Fruit fly (Drosophila melanogaster) whole organism, wandering third instar larva: Measurements from ENCODE around the gene tub.

Source experiments
- Abd-B ChIP-seq: fragments of >200 bp; optimal IDR thresholded peaks from 2 replicates; lab custom pipeline; 2017; ENCODE audit warnings: missing biosample characterization, missing genetic modification characterization
- CG32264 ChIP-seq: fragments of 200-800 bp; sonication (Bioruptor generic); optimal IDR thresholded peaks from 2 replicates; lab custom pipeline; 2016; ENCODE audit warnings: missing biosample characterization, missing genetic modification characterization
- CG9705 ChIP-seq: fragments of 200-800 bp; sonication (Bioruptor generic); optimal IDR thresholded peaks from 2 replicates; lab custom pipeline; 2018; ENCODE audit warnings: missing biosample characterization, mild to moderate bottlenecking, missing genetic modification characterization
- CrebA ChIP-seq: fragments of 200-800 bp; sonication (Bioruptor generic); optimal IDR thresholded peaks from 2 replicates; lab custom pipeline; 2016; ENCODE audit warnings: missing biosample characterization, mild to moderate bottlenecking, missing genetic modification characterization, borderline replicate concordance
- Dfd ChIP-seq: fragments of >200 bp; optimal IDR thresholded peaks from 2 replicates; lab custom pipeline; 2017; ENCODE audit warnings: missing biosample characterization, missing genetic modification characterization
- Dif ChIP-seq: fragments of 200-275, 200-300 bp; sonication (Bioruptor generic); optimal IDR thresholded peaks from 2 replicates; lab custom pipeline; 2018; ENCODE audit warnings: missing biosample characterization, missing genetic modification characterization; ENCODE audit not compliant: partially characterized antibody
- GATAd ChIP-seq: sonication (Bioruptor generic); optimal IDR thresholded peaks from 2 replicates; lab custom pipeline; 2016; ENCODE audit warnings: missing biosample characterization, missing genetic modification characterization
- HLH106 ChIP-seq: fragments of 200-800 bp; optimal IDR thresholded peaks from 3 replicates; lab custom pipeline; 2019; ENCODE audit warnings: missing biosample characterization, mild to moderate bottlenecking, missing genetic modification characterization, moderate library complexity
- Hnf4 ChIP-seq: fragments of 200-800 bp; sonication (Bioruptor generic); optimal IDR thresholded peaks from 2 replicates; lab custom pipeline; 2016; ENCODE audit warnings: missing biosample characterization, mild to moderate bottlenecking, missing genetic modification characterization
- Hr83 ChIP-seq: fragments of 200-300 bp; sonication (Bioruptor generic); optimal IDR thresholded peaks from 2 replicates; lab custom pipeline; 2016; ENCODE audit warnings: missing biosample characterization, mild to moderate bottlenecking, missing genetic modification characterization, moderate library complexity; ENCODE audit not compliant: poor library complexity, severe bottlenecking
- Jra ChIP-seq: sonication (Bioruptor generic); optimal IDR thresholded peaks from 2 replicates; lab custom pipeline; 2016; ENCODE audit warnings: missing biosample characterization, missing genetic modification characterization
- Mio ChIP-seq: sonication (Bioruptor generic); optimal IDR thresholded peaks from 2 replicates; lab custom pipeline; 2016; ENCODE audit warnings: missing biosample characterization, missing genetic modification characterization
- Myc ChIP-seq: fragments of >200 bp; optimal IDR thresholded peaks from 2 replicates; lab custom pipeline; 2017
- N ChIP-seq: fragments of >200 bp; optimal IDR thresholded peaks from 2 replicates; lab custom pipeline; 2018; ENCODE audit warnings: missing biosample characterization, missing external identifiers, missing genetic modification characterization
- OdsH ChIP-seq: fragments of 200-800 bp; sonication (Bioruptor generic); optimal IDR thresholded peaks from 2 replicates; lab custom pipeline; 2016; ENCODE audit warnings: missing biosample characterization, mild to moderate bottlenecking, missing genetic modification characterization
- Rel ChIP-seq, 2 experiments: fragments of 200-800 bp; sonication (Bioruptor generic) in 1 of 2; optimal IDR thresholded peaks; 2 replicates in 1 of 2; 3 replicates in 1 of 2; lab custom pipeline; 2016 to 2019; ENCODE audit warnings: mild to moderate bottlenecking in 2 of 2, missing biosample characterization in 2 of 2, missing genetic modification characterization in 2 of 2, moderate library complexity in 1 of 2
- Sp1 ChIP-seq: fragments of 200-800 bp; sonication (Bioruptor generic); optimal IDR thresholded peaks from 3 replicates; lab custom pipeline; 2019; ENCODE audit warnings: missing biosample characterization, mild to moderate bottlenecking, missing genetic modification characterization, moderate library complexity
- Vsx2 ChIP-seq: fragments of 200-300, 225-300 bp; sonication (Bioruptor generic); optimal IDR thresholded peaks from 2 replicates; lab custom pipeline; 2018; ENCODE audit warnings: missing biosample characterization, missing genetic modification characterization; ENCODE audit not compliant: partially characterized antibody
- br ChIP-seq: fragments of 200-800 bp; sonication (Bioruptor generic); optimal IDR thresholded peaks from 2 replicates; lab custom pipeline; 2016; ENCODE audit warnings: missing biosample characterization, missing genetic modification characterization
- brk ChIP-seq: fragments of 200-800 bp; sonication (Bioruptor generic); optimal IDR thresholded peaks from 2 replicates; lab custom pipeline; 2016; ENCODE audit warnings: missing biosample characterization, mild to moderate bottlenecking, missing genetic modification characterization
- dl ChIP-seq, 2 experiments: fragments of 175-275, 200-275 bp in 1 of 2; fragments of 200-275 bp in 1 of 2; sonication (Bioruptor generic); optimal IDR thresholded peaks; lab custom pipeline; 2018; ENCODE audit warnings: mild to moderate bottlenecking in 2 of 2, missing biosample characterization in 2 of 2, missing genetic modification characterization in 2 of 2, moderate library complexity in 2 of 2; ENCODE audit not compliant: partially characterized antibody in 2 of 2, insufficient read depth in 1 of 2
- dsf ChIP-seq: sonication (Bioruptor generic); optimal IDR thresholded peaks from 2 replicates; lab custom pipeline; 2016; ENCODE audit warnings: missing biosample characterization, missing genetic modification characterization, borderline replicate concordance
- ey ChIP-seq: fragments of 200-800 bp; sonication (Bioruptor generic); optimal IDR thresholded peaks from 2 replicates; lab custom pipeline; 2016; ENCODE audit warnings: missing biosample characterization, missing genetic modification characterization
- foxo ChIP-seq, 2 experiments: fragments of 200-800 bp; sonication (Bioruptor generic); optimal IDR thresholded peaks; 2 replicates in 1 of 2; 3 replicates in 1 of 2; lab custom pipeline; 2016 to 2017; ENCODE audit warnings: missing biosample characterization in 2 of 2, missing genetic modification characterization in 2 of 2
- fru ChIP-seq: fragments of 200-800 bp; sonication (Bioruptor generic); optimal IDR thresholded peaks from 3 replicates; lab custom pipeline; 2016; ENCODE audit warnings: missing biosample characterization, mild to moderate bottlenecking, missing genetic modification characterization
- h ChIP-seq: fragments of 200-800 bp; sonication (Bioruptor generic); optimal IDR thresholded peaks from 3 replicates; lab custom pipeline; 2016; ENCODE audit warnings: missing biosample characterization, mild to moderate bottlenecking, missing genetic modification characterization
- jim ChIP-seq: fragments of 175-275, 200-325 bp; sonication (Bioruptor generic); optimal IDR thresholded peaks from 2 replicates; lab custom pipeline; 2016; ENCODE audit warnings: missing biosample characterization, mild to moderate bottlenecking, missing genetic modification characterization
- lola ChIP-seq: fragments of >200 bp; optimal IDR thresholded peaks from 2 replicates; lab custom pipeline; 2017; ENCODE audit warnings: missing biosample characterization, missing genetic modification characterization
- pan ChIP-seq: fragments of >200 bp; optimal IDR thresholded peaks from 2 replicates; lab custom pipeline; 2017
- psq ChIP-seq: fragments of 200-800 bp; sonication (Bioruptor generic); optimal IDR thresholded peaks from 3 replicates; lab custom pipeline; 2017; ENCODE audit warnings: missing biosample characterization, mild to moderate bottlenecking, missing genetic modification characterization, moderate library complexity
- rgr ChIP-seq: fragments of 200-800 bp; sonication (Bioruptor generic); optimal IDR thresholded peaks from 3 replicates; lab custom pipeline; 2016; ENCODE audit warnings: missing biosample characterization, mild to moderate bottlenecking, missing genetic modification characterization
- sage ChIP-seq: fragments of 200-800 bp; sonication (Bioruptor generic); optimal IDR thresholded peaks from 2 replicates; lab custom pipeline; 2016; ENCODE audit warnings: missing biosample characterization, mild to moderate bottlenecking, missing genetic modification characterization
- sv ChIP-seq: fragments of 200-800 bp; sonication (Bioruptor generic); optimal IDR thresholded peaks from 3 replicates; lab custom pipeline; 2016; ENCODE audit warnings: missing biosample characterization, missing genetic modification characterization
- tai ChIP-seq: sonication (Bioruptor generic); optimal IDR thresholded peaks from 2 replicates; lab custom pipeline; 2016; ENCODE audit warnings: missing biosample characterization, missing genetic modification characterization
- usp ChIP-seq: fragments of >200 bp; optimal IDR thresholded peaks from 2 replicates; lab custom pipeline; 2017; ENCODE audit warnings: missing biosample characterization, missing genetic modification characterization
- woc ChIP-seq: sonication (Bioruptor generic); optimal IDR thresholded peaks from 2 replicates; lab custom pipeline; 2016; ENCODE audit warnings: missing biosample characterization, mild to moderate bottlenecking, missing genetic modification characterization

Gene tub

dm6 chr3R:4359625-4360024 lies 27.9 kb upstream of the tub start, which contains the start of gene CG1090:
Gene CG1090, plus strand, starts transcription at chr3R:4359883.
- TF ChIP-seq Sp1 (GFP tag; lab: Kevin White, UChicago), result no peak
- TF ChIP-seq tai (GFP tag; lab: Kevin White, UChicago), result no peak
- no peak for TF ChIP-seq psq
- TF ChIP-seq h, result no peak
- no peak for TF ChIP-seq OdsH (GFP tag; lab: Kevin White, UChicago)
- no peak for TF ChIP-seq pan (lab: Kevin White, UChicago)
- no peak for TF ChIP-seq CrebA
- TF ChIP-seq Jra (GFP tag; lab: Kevin White, UChicago), result no peak
- TF ChIP-seq CG32264, result no peak
- no peak for TF ChIP-seq foxo (GFP tag; optimal IDR thresholded peaks at IDR 0.05; lab: Kevin White, UChicago)
- no peak for TF ChIP-seq dsf (GFP tag; lab: Kevin White, UChicago)
- no peak for TF ChIP-seq N
- TF ChIP-seq Myc (lab: Kevin White, UChicago), result no peak
- no peak for TF ChIP-seq sv (GFP tag; lab: Kevin White, UChicago)
- TF ChIP-seq dl (GFP tag; optimal IDR thresholded peaks at IDR 0.05; lab: Kevin White, UChicago; ENCODE audit: insufficient read depth in 1 of 2, partially characterized antibody in 2 of 2), result no peak

DNA sequence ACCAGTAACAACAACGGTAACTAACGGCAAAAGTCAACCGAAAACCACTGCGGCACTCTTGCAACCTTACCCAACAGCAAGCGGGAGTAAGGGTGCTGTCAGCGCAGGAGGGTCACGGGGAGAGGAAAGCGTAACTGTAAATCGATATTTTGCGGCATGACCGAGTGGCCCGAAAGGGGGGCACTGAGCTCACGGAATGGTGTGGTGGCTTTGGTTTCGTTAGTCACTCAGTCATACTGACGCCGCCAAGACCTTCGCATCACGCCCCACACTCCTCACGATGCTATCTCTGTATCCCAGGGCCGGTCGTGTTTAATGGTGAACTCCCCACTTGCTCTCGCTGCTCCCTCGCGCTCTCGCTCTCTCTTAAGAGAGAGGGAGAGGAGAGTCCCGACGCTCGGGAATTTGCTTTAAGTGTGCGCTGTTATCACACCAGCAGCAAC lies 26.9 kb upstream of the tub start:
- TF ChIP-seq Vsx2 (GFP tag; lab: Kevin White, UChicago) (peak; percentile 20), rgr (GFP tag; lab: Kevin White, UChicago) (no peak), dl (GFP tag; optimal IDR thresholded peaks at IDR 0.05; lab: Kevin White, UChicago; ENCODE audit: insufficient read depth in 1 of 2, partially characterized antibody in 2 of 2) (peak; percentile 54 to 85), Myc (lab: Kevin White, UChicago) (no peak), Jra (GFP tag; lab: Kevin White, UChicago) (peak; percentile 7), Hr83 (GFP tag; lab: Kevin White, UChicago) (peak; percentile 38), h (peak; percentile 16), pan (lab: Kevin White, UChicago) (no peak), GATAd (GFP tag; lab: Kevin White, UChicago) (no peak), Dif (GFP tag; lab: Kevin White, UChicago) (peak; percentile 92)

- TF ChIP-seq Dfd (GFP tag; lab: Kevin White, UChicago) (peak; percentile 90), Jra (GFP tag; lab: Kevin White, UChicago) (no peak), Vsx2 (GFP tag; lab: Kevin White, UChicago) (no peak)
Observed at dm6 chr3R:4362010-4362409, 25.5 kb upstream of the tub start.

DNA sequence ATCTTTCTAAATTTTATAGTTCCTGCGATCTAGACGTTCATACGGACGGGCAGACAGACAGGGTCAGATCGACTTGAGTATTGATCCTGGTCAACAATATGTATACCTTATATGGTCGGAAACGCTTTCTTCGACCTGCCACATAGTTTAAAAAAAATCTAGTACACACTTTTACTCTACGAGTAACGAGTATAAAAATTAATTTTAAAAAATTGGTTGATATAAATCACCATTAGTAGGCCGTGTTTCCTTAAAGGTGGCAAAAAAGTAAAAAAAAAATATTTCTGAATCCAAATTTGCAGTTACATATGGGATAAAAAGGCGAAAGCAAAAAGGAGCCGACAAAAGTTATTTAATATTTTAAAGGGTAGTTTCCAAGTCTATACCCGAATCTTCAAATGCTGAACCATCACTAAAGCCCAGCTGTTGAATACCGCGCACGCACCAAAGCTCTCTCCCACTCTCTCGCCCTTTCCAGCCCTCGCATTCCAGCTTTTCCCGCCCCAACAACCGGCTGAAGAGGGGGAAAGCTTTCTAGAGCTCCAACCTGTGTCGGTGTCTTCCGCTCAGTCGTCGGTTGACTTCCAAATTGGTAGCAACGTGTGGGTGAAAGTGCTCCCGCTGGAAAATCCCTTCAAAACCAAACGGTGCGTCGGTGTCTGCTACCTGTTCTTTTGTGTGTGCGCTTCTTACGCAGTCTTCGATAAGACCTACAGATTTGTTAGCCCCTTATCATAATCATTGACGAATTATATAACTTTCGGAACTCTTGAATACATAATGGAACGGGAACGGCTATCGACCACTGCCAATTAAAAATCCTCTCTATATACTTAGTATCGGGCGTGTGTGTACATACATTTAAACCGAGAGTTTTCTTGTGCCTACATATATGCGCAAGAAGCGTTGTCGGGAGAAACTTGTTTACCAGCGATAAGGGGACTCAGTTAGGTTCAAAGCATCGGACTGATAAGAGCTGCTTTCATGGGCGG lies 8.9 kb upstream of the tub start, which contains the start of gene Sfxn1-3:
Sfxn1-3 (plus strand) TSS at position 238 of the 992 bp plus-strand sequence.
- peak; percentile 28 for TF ChIP-seq jim (GFP tag; lab: Kevin White, UChicago)
- no peak for TF ChIP-seq fru (GFP tag; lab: Kevin White, UChicago)
- TF ChIP-seq ey (GFP tag; lab: Kevin White, UChicago), result no peak
- no peak for TF ChIP-seq CG32264
- peak; percentile 8 for TF ChIP-seq HLH106 (tag; lab: Kevin White, UChicago)
- TF ChIP-seq rgr (GFP tag; lab: Kevin White, UChicago), result peak; percentile 56
- peak; percentile 53 to 55 for TF ChIP-seq dl (GFP tag; optimal IDR thresholded peaks at IDR 0.05; lab: Kevin White, UChicago; ENCODE audit: insufficient read depth in 1 of 2, partially characterized antibody in 2 of 2)
- no peak for TF ChIP-seq Abd-B
- TF ChIP-seq brk, result no peak
- TF ChIP-seq N, result no peak
- TF ChIP-seq sage (GFP tag; lab: Kevin White, UChicago), result no peak
- TF ChIP-seq GATAd (GFP tag; lab: Kevin White, UChicago), result peak; percentile 52
- peak; percentile 89 for TF ChIP-seq Dif (GFP tag; lab: Kevin White, UChicago)
- peak; percentile 90 for TF ChIP-seq Hr83 (GFP tag; lab: Kevin White, UChicago)
- TF ChIP-seq Rel (GFP tag; optimal IDR thresholded peaks at IDR 0.05; lab: Kevin White, UChicago), result no peak
- peak; percentile 83 for TF ChIP-seq Rel (tag; optimal IDR thresholded peaks at IDR 0.05; lab: Kevin White, UChicago)
- TF ChIP-seq dsf (GFP tag; lab: Kevin White, UChicago), result no peak
- peak; percentile 21 for TF ChIP-seq psq
- TF ChIP-seq Mio (GFP tag; lab: Kevin White, UChicago), result no peak
- TF ChIP-seq pan (lab: Kevin White, UChicago), result no peak
- peak; percentile 84 for TF ChIP-seq woc (GFP tag; lab: Kevin White, UChicago)
- peak; percentile 11 for TF ChIP-seq CG9705
- TF ChIP-seq Myc (lab: Kevin White, UChicago), result no peak
- peak; percentile 74 for TF ChIP-seq h
- TF ChIP-seq Jra (GFP tag; lab: Kevin White, UChicago), result peak; percentile 75
- no peak for TF ChIP-seq Vsx2 (GFP tag; lab: Kevin White, UChicago)
- TF ChIP-seq foxo (GFP tag; optimal IDR thresholded peaks at IDR 0.05; lab: Kevin White, UChicago), result peak in 1 of 2 experiments; percentile 45
- peak; percentile 31 for TF ChIP-seq sv (GFP tag; lab: Kevin White, UChicago)
- TF ChIP-seq Sp1 (GFP tag; lab: Kevin White, UChicago), result peak; percentile 77
- TF ChIP-seq usp (GFP tag; lab: Kevin White, UChicago), result no peak
- TF ChIP-seq br, result peak; percentile 64
- no peak for TF ChIP-seq lola (GFP tag; lab: Kevin White, UChicago)
- TF ChIP-seq Dfd (GFP tag; lab: Kevin White, UChicago), result no peak
- TF ChIP-seq OdsH (GFP tag; lab: Kevin White, UChicago), result peak; percentile 61
- no peak for TF ChIP-seq tai (GFP tag; lab: Kevin White, UChicago)
- peak; percentile 67 for TF ChIP-seq Hnf4 (GFP tag; lab: Kevin White, UChicago)
